Worm (Caenorhabditis elegans) whole organism, L1 larva: ENCODE measurements around the gene srw-36.
A peak's percentile ranks its signal among the peaks of the same experiment; 100 is the strongest.

ENCODE experiments used
- C34B4.2 ChIP-seq: sonication (generic microtip); optimal IDR thresholded peaks from 2 replicates; lab custom pipeline; 2017; ENCODE audit warnings: mild to moderate bottlenecking, missing genetic modification characterization, missing compliant biosample characterization
- F16B12.6 ChIP-seq: fragments of 150-350 bp; optimal IDR thresholded peaks from 2 replicates; lab custom pipeline; 2014; ENCODE audit warnings: missing biosample characterization, missing genetic modification characterization
- Y116A8C.19 ChIP-seq: sonication (generic microtip); optimal IDR thresholded peaks from 2 replicates; lab custom pipeline; 2016; ENCODE audit warnings: missing compliant biosample characterization, missing genetic modification characterization, borderline replicate concordance
- aha-1 ChIP-seq: fragments of 150-350 bp; optimal IDR thresholded peaks from 2 replicates; lab custom pipeline; 2014; ENCODE audit warnings: missing biosample characterization, missing genetic modification characterization
- alr-1 ChIP-seq: fragments of 200-800 bp; sonication (Bioruptor generic); optimal IDR thresholded peaks from 2 replicates; lab custom pipeline; 2018; ENCODE audit warnings: borderline replicate concordance, mild to moderate bottlenecking, missing genetic modification characterization, missing compliant biosample characterization
- aly-2 ChIP-seq: fragments of 150-350 bp; optimal IDR thresholded peaks from 2 replicates; lab custom pipeline; 2014; ENCODE audit warnings: missing biosample characterization, missing genetic modification characterization
- ceh-63 ChIP-seq: fragments of 200-800 bp; sonication (Bioruptor generic); optimal IDR thresholded peaks from 2 replicates; lab custom pipeline; 2018; ENCODE audit warnings: mild to moderate bottlenecking, missing genetic modification characterization, missing compliant biosample characterization
- ceh-8 ChIP-seq: fragments of 200-800 bp; sonication (Bioruptor generic); optimal IDR thresholded peaks from 2 replicates; lab custom pipeline; 2018; ENCODE audit warnings: mild to moderate bottlenecking, missing genetic modification characterization, moderate library complexity, missing compliant biosample characterization
- ceh-88 ChIP-seq: fragments of 200-800 bp; sonication (Bioruptor generic); IDR thresholded peaks from 2 replicates; pipeline ENCODE4 v1.3.6; 2022; ENCODE audit warnings: missing genetic modification characterization, missing compliant biosample characterization
- dpl-1 ChIP-seq, 3 experiments: fragments of 150-350 bp in 2 of 3; sonication (generic microtip) in 1 of 3; optimal IDR thresholded peaks; 2 replicates each; lab custom pipeline; 2014 to 2017; ENCODE audit warnings: missing biosample characterization in 3 of 3, missing genetic modification characterization in 3 of 3, missing genetic modification reagents in 3 of 3
- dsc-1 ChIP-seq: sonication (generic microtip); optimal IDR thresholded peaks from 2 replicates; lab custom pipeline; 2016; ENCODE audit warnings: mild to moderate bottlenecking, missing genetic modification characterization, missing compliant biosample characterization
- elt-2 ChIP-seq: sonication (generic microtip); optimal IDR thresholded peaks from 2 replicates; lab custom pipeline; 2016; ENCODE audit warnings: missing genetic modification characterization, mild to moderate bottlenecking, inconsistent platforms, missing compliant biosample characterization, missing genetic modification reagents
- elt-3 ChIP-seq, 6 experiments: fragments of 150-350 bp in 1 of 6; sonication (generic microtip); optimal IDR thresholded peaks; 2 replicates each; lab custom pipeline; 2017 to 2018; ENCODE audit warnings: missing biosample characterization in 6 of 6, missing genetic modification characterization in 6 of 6, inconsistent platforms in 1 of 6
- grh-1 ChIP-seq: fragments of 200-800 bp; sonication (Bioruptor generic); IDR thresholded peaks from 2 replicates; pipeline ENCODE4 v1.3.6; 2022; ENCODE audit warnings: missing genetic modification reagents, missing genetic modification characterization, missing compliant biosample characterization
- irx-1 ChIP-seq: sonication (generic microtip); optimal IDR thresholded peaks from 2 replicates; lab custom pipeline; 2016; ENCODE audit warnings: missing genetic modification characterization, missing compliant biosample characterization
- isw-1 ChIP-seq: fragments of 200-800 bp; sonication (Bioruptor generic); IDR thresholded peaks from 2 replicates; pipeline ENCODE4 v1.3.6; 2022; ENCODE audit warnings: missing genetic modification characterization, missing compliant biosample characterization
- jun-1 ChIP-seq: fragments of 150-350 bp; optimal IDR thresholded peaks from 2 replicates; lab custom pipeline; 2014; ENCODE audit warnings: missing biosample characterization, missing genetic modification reagents, missing genetic modification characterization
- lin-13 ChIP-seq: fragments of 150-350 bp; optimal IDR thresholded peaks from 2 replicates; lab custom pipeline; 2014; ENCODE audit warnings: missing biosample characterization, missing genetic modification reagents, missing genetic modification characterization
- lin-35 ChIP-seq, 2 experiments: fragments of 150-350 bp; optimal IDR thresholded peaks; 2 replicates each; lab custom pipeline; 2014; ENCODE audit warnings: missing biosample characterization in 2 of 2, missing genetic modification characterization in 2 of 2, missing genetic modification reagents in 2 of 2
- lir-3 ChIP-seq: sonication (generic microtip); optimal IDR thresholded peaks from 2 replicates; lab custom pipeline; 2016; ENCODE audit warnings: mild to moderate bottlenecking, missing genetic modification characterization, moderate library complexity, missing compliant biosample characterization; ENCODE audit not compliant: poor library complexity
- lsy-2 ChIP-seq, 2 experiments: fragments of 150-350 bp; optimal IDR thresholded peaks; 2 replicates each; lab custom pipeline; 2014; ENCODE audit warnings: missing biosample characterization in 2 of 2, missing genetic modification characterization in 2 of 2
- mab-9 ChIP-seq: fragments of 200-800 bp; sonication (Bioruptor generic); IDR thresholded peaks from 2 replicates; pipeline ENCODE4 v1.3.6; 2022; ENCODE audit warnings: missing genetic modification reagents, missing genetic modification characterization, missing compliant biosample characterization
- mef-2 ChIP-seq: fragments of 150-350 bp; optimal IDR thresholded peaks from 2 replicates; lab custom pipeline; 2014; ENCODE audit warnings: missing biosample characterization, missing genetic modification characterization
- nhr-11 ChIP-seq: fragments of 150-350 bp; optimal IDR thresholded peaks from 2 replicates; lab custom pipeline; 2014; ENCODE audit warnings: missing biosample characterization, missing genetic modification characterization
- nhr-19 ChIP-seq: fragments of 200-800 bp; sonication (Bioruptor generic); conservative IDR thresholded peaks from 2 replicates; pipeline ENCODE4 v1.3.6; 2022; ENCODE audit warnings: missing genetic modification characterization, missing compliant biosample characterization
- nhr-237 ChIP-seq: fragments of 150-350 bp; optimal IDR thresholded peaks from 2 replicates; lab custom pipeline; 2014; ENCODE audit warnings: missing biosample characterization, missing genetic modification characterization
- nhr-28 ChIP-seq: fragments of 150-350 bp; optimal IDR thresholded peaks from 2 replicates; lab custom pipeline; 2014; ENCODE audit warnings: missing biosample characterization, missing genetic modification characterization
- pax-3 ChIP-seq: fragments of 200-800 bp; sonication (Bioruptor generic); optimal IDR thresholded peaks from 2 replicates; lab custom pipeline; 2018; ENCODE audit warnings: mild to moderate bottlenecking, missing genetic modification characterization, moderate library complexity, missing compliant biosample characterization
- rnt-1 ChIP-seq: sonication (generic microtip); optimal IDR thresholded peaks from 2 replicates; lab custom pipeline; 2016; ENCODE audit warnings: mild to moderate bottlenecking, missing genetic modification characterization, moderate library complexity, missing compliant biosample characterization
- snpc-4 ChIP-seq: fragments of 150-350 bp; optimal IDR thresholded peaks from 2 replicates; lab custom pipeline; 2014; ENCODE audit warnings: missing biosample characterization, missing genetic modification characterization
- sptf-1 ChIP-seq: fragments of 150-350 bp; optimal IDR thresholded peaks from 2 replicates; lab custom pipeline; 2014; ENCODE audit warnings: missing biosample characterization, missing genetic modification characterization
- sup-37 ChIP-seq: fragments of 200-800 bp; sonication (Bioruptor generic); optimal IDR thresholded peaks from 2 replicates; lab custom pipeline; 2018; ENCODE audit warnings: mild to moderate bottlenecking, missing genetic modification characterization, missing compliant biosample characterization
- tbx-2 ChIP-seq: sonication (generic microtip); optimal IDR thresholded peaks from 2 replicates; lab custom pipeline; 2016; ENCODE audit warnings: missing genetic modification characterization, missing compliant biosample characterization
- unc-130 ChIP-seq: fragments of 150-350 bp; optimal IDR thresholded peaks from 2 replicates; lab custom pipeline; 2017; ENCODE audit warnings: missing biosample characterization, missing genetic modification characterization, inconsistent platforms
- unc-30 ChIP-seq: sonication (generic microtip); optimal IDR thresholded peaks from 2 replicates; lab custom pipeline; 2017; ENCODE audit warnings: missing biosample characterization, missing genetic modification characterization
- unc-62 ChIP-seq: fragments of 150-350 bp; optimal IDR thresholded peaks from 2 replicates; lab custom pipeline; 2014; ENCODE audit warnings: missing biosample characterization, missing genetic modification reagents, missing genetic modification characterization
- unc-86 ChIP-seq: sonication (generic microtip); optimal IDR thresholded peaks from 2 replicates; lab custom pipeline; 2016; ENCODE audit warnings: missing genetic modification characterization, missing compliant biosample characterization
- unc-98 ChIP-seq: fragments of 200-800 bp; sonication (Bioruptor generic); IDR thresholded peaks from 2 replicates; pipeline ENCODE4 v1.3.6; 2022; ENCODE audit warnings: missing genetic modification characterization, missing compliant biosample characterization
- zag-1 ChIP-seq: fragments of 150-350 bp; optimal IDR thresholded peaks from 2 replicates; lab custom pipeline; 2014; ENCODE audit warnings: missing biosample characterization, missing genetic modification characterization
- zip-4 ChIP-seq: fragments of 200-800 bp; sonication (Bioruptor generic); optimal IDR thresholded peaks from 2 replicates; lab custom pipeline; 2018; ENCODE audit warnings: mild to moderate bottlenecking, missing genetic modification characterization, moderate library complexity, missing compliant biosample characterization
- ztf-11 ChIP-seq, 2 experiments: sonication (generic microtip); optimal IDR thresholded peaks; 2 replicates each; lab custom pipeline; 2016 to 2017; ENCODE audit warnings: missing genetic modification characterization in 2 of 2, missing biosample characterization in 1 of 2, missing compliant biosample characterization in 1 of 2

The srw-36 gene

ce11 chrV:16725955-16726354 is 43.0 kb downstream of the srw-36 start (continued):
- TF ChIP-seq elt-3 (tag; optimal IDR thresholded peaks at IDR 0.05; lab: Kevin White, UChicago): no peak
- TF ChIP-seq irx-1 (tag; lab: Kevin White, UChicago): no peak
- TF ChIP-seq isw-1 (GFP tag; lab: Robert Waterston, UW): no peak
- no peak for TF ChIP-seq nhr-19 (GFP tag; lab: Robert Waterston, UW)
- TF ChIP-seq tbx-2: no peak
- TF ChIP-seq pax-3: no peak
- no peak for TF ChIP-seq unc-86 (tag; lab: Kevin White, UChicago)
- no peak for TF ChIP-seq alr-1
- no peak for TF ChIP-seq aly-2 (tag; lab: Kevin White, UChicago)
- TF ChIP-seq lin-13 (GFP tag; lab: Kevin White, UChicago): no peak
- TF ChIP-seq lin-35 (GFP tag; optimal IDR thresholded peaks at IDR 0.05; lab: Kevin White, UChicago): peak in 1 of 2 experiments; percentile 39
- TF ChIP-seq zag-1: no peak
- TF ChIP-seq mab-9 (GFP tag; lab: Robert Waterston, UW): no peak
- no peak for TF ChIP-seq Y116A8C.19 (tag; lab: Kevin White, UChicago)
- no peak for TF ChIP-seq rnt-1 (tag; lab: Kevin White, UChicago)
- TF ChIP-seq nhr-237 (tag; lab: Kevin White, UChicago): no peak
- TF ChIP-seq ceh-63 (GFP tag; lab: Kevin White, UChicago): no peak
- TF ChIP-seq mef-2 (tag; lab: Kevin White, UChicago): no peak

- TF ChIP-seq zip-4 (no peak), unc-62 (GFP tag; lab: Kevin White, UChicago) (no peak), ceh-8 (GFP tag; lab: Kevin White, UChicago) (no peak), unc-130 (no peak), C34B4.2 (tag; lab: Kevin White, UChicago) (no peak), sptf-1 (tag; lab: Kevin White, UChicago) (no peak), ceh-88 (GFP tag; lab: Robert Waterston, UW) (no peak), F16B12.6 (tag; lab: Kevin White, UChicago) (no peak), nhr-11 (tag; lab: Kevin White, UChicago) (no peak), sup-37 (GFP tag; lab: Kevin White, UChicago) (no peak), nhr-28 (no peak)
- TF ChIP-seq, all 84 proteins: peak for 0
Measured at ce11 chrV:16726915-16727314, 43.9 kb downstream of the srw-36 start, which contains the start of gene T25E12.14. Gene T25E12.14, plus strand, starts transcription at chrV:16727215.

- no peak for TF ChIP-seq snpc-4
- TF ChIP-seq unc-30 (tag; lab: Kevin White, UChicago): no peak
- TF ChIP-seq elt-2 (tag; lab: Kevin White, UChicago): peak; percentile 1
- TF ChIP-seq grh-1 (GFP tag; lab: Robert Waterston, UW): no peak
Measured at ce11 chrV:16728431-16728830, 45.4 kb downstream of the srw-36 start, which contains the start of gene fbxa-127. Gene fbxa-127, plus strand, starts transcription at chrV:16728731.

ce11 chrV:16729961-16730360 is 47.0 kb downstream of the srw-36 start, which contains the start of gene srz-99:
Gene srz-99, plus strand, starts transcription at chrV:16730261.
- no peak for TF ChIP-seq dsc-1 (tag; lab: Kevin White, UChicago)
- TF ChIP-seq aha-1: no peak
- no peak for TF ChIP-seq lir-3
- TF ChIP-seq elt-2 (tag; lab: Kevin White, UChicago): no peak
- TF ChIP-seq dpl-1 (GFP tag; optimal IDR thresholded peaks at IDR 0.05; lab: Kevin White, UChicago): no peak
- TF ChIP-seq isw-1 (GFP tag; lab: Robert Waterston, UW): no peak
- TF ChIP-seq jun-1 (tag; lab: Kevin White, UChicago): no peak
- TF ChIP-seq lsy-2 (tag; optimal IDR thresholded peaks at IDR 0.05; lab: Kevin White, UChicago): no peak
- TF ChIP-seq unc-98 (GFP tag; lab: Robert Waterston, UW): no peak
- no peak for TF ChIP-seq unc-86 (tag; lab: Kevin White, UChicago)
- no peak for TF ChIP-seq ztf-11 (tag; optimal IDR thresholded peaks at IDR 0.05; lab: Kevin White, UChicago)
- TF ChIP-seq, all 84 proteins: peak for 0
